Worm (Caenorhabditis elegans) whole organism, L3 larva: Measurements from ENCODE around the gene lim-8.

Source experiments
- ceh-9 ChIP-seq: sonication (generic microtip); optimal IDR thresholded peaks from 2 replicates; lab custom pipeline; 2018; ENCODE audit warnings: missing biosample characterization, missing genetic modification characterization
- elt-3 ChIP-seq, 3 experiments: fragments of 150-350 bp in 1 of 3; sonication (generic microtip) in 2 of 3; optimal IDR thresholded peaks; 2 replicates in 2 of 3; 4 replicates in 1 of 3; lab custom pipeline; 2014 to 2017; ENCODE audit warnings: missing biosample characterization in 3 of 3, missing genetic modification characterization in 3 of 3
- fkh-10 ChIP-seq: sonication (generic microtip); optimal IDR thresholded peaks from 2 replicates; lab custom pipeline; 2017; ENCODE audit warnings: missing biosample characterization, missing genetic modification reagents, missing genetic modification characterization
- nhr-28 ChIP-seq: fragments of 150-350 bp; optimal IDR thresholded peaks from 2 replicates; lab custom pipeline; 2014; ENCODE audit warnings: missing biosample characterization, missing genetic modification characterization

DNA sequence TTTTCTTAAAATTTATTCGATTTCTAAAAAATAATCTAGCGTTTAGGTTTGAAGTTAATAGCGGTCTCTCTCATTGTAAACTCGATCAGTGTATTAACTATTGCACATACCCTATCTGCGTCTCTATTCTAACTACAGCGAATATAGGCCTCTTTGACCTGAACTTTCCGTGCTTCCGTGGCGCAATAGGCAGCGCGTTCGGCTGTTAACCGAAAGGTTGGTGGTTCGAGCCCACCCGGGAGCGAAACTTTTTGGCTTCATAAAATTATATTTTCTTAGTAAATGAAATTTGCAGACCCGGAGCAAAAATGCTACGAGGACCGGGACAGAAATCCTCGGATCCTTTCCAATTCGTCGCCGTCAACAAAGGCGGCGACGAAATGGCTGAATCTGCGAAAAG, 2.8 kb downstream of the lim-8 start:
- TF ChIP-seq nhr-28 (tag; lab: Kevin White, UChicago) (no peak), ceh-9 (tag; lab: Kevin White, UChicago) (no peak), fkh-10 (GFP tag; lab: Kevin White, UChicago) (no peak), elt-3 (tag; optimal IDR thresholded peaks at IDR 0.05; lab: Kevin White, UChicago) (no peak)
